Worm (Caenorhabditis elegans) whole organism, late embryonic: ENCODE results near the gene fars-3.

ENCODE experiments used
- K09A11.1 ChIP-seq: sonication (generic microtip); optimal IDR thresholded peaks from 2 replicates; lab custom pipeline; 2017; ENCODE audit warnings: antibody characterized with exemption, mild to moderate bottlenecking, missing genetic modification characterization, missing compliant biosample characterization; ENCODE audit not compliant: insufficient read depth
- ahr-1 ChIP-seq: sonication (generic microtip); optimal IDR thresholded peaks from 2 replicates; lab custom pipeline; 2016; ENCODE audit warnings: missing genetic modification characterization, missing compliant biosample characterization
- che-1 ChIP-seq: sonication (generic microtip); optimal IDR thresholded peaks from 2 replicates; lab custom pipeline; 2016; ENCODE audit warnings: mild to moderate bottlenecking, missing genetic modification characterization, missing compliant biosample characterization
- dve-1 ChIP-seq: sonication (generic microtip); optimal IDR thresholded peaks from 2 replicates; lab custom pipeline; 2017; ENCODE audit warnings: antibody characterized with exemption, mild to moderate bottlenecking, missing genetic modification characterization, missing compliant biosample characterization
- fkh-10 ChIP-seq: fragments of 150-350 bp; optimal IDR thresholded peaks from 2 replicates; lab custom pipeline; 2014; ENCODE audit warnings: missing biosample characterization, missing genetic modification reagents, missing genetic modification characterization
- pag-3 ChIP-seq: sonication (generic microtip); optimal IDR thresholded peaks from 2 replicates; lab custom pipeline; 2016; ENCODE audit warnings: missing compliant biosample characterization, missing genetic modification characterization, borderline replicate concordance
- pha-2 ChIP-seq: sonication (generic microtip); optimal IDR thresholded peaks from 2 replicates; lab custom pipeline; 2017; ENCODE audit warnings: mild to moderate bottlenecking, missing genetic modification characterization, missing compliant biosample characterization
- pqm-1 ChIP-seq: sonication (generic microtip); optimal IDR thresholded peaks from 2 replicates; lab custom pipeline; 2016; ENCODE audit warnings: missing genetic modification characterization, missing compliant biosample characterization

DNA sequence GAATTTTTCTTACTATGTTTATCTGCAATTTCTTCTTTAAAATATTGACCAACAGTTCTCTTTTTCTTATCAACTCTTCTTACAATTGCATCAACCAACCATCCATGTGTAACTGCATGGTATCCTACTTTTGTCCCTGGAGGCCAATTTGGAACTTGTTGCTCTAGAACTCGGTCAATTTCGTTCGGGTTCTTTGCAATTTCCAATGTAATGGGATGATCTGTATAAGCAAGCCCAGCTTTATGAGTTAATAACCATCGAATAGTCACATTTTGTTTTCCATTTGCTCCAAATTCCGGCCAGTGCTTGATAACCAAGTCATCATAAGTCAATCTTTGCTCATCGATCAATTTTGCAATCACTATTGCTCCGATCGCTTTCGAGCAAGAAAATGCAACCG, 14.7 kb downstream of the fars-3 start:
- TF ChIP-seq pag-3 (tag; lab: Kevin White, UChicago), result no peak
- no peak for TF ChIP-seq pqm-1 (tag; lab: Kevin White, UChicago)
- no peak for TF ChIP-seq K09A11.1 (tag; lab: Kevin White, UChicago)
- no peak for TF ChIP-seq ahr-1 (tag; lab: Kevin White, UChicago)
- no peak for TF ChIP-seq pha-2 (tag; lab: Kevin White, UChicago)
- TF ChIP-seq dve-1 (tag; lab: Kevin White, UChicago), result no peak
- no peak for TF ChIP-seq fkh-10 (GFP tag; lab: Kevin White, UChicago)
- no peak for TF ChIP-seq che-1
